Fruit fly (Drosophila melanogaster): Measurements from ENCODE around the gene CG31650.

CG31650 gene

DNA sequence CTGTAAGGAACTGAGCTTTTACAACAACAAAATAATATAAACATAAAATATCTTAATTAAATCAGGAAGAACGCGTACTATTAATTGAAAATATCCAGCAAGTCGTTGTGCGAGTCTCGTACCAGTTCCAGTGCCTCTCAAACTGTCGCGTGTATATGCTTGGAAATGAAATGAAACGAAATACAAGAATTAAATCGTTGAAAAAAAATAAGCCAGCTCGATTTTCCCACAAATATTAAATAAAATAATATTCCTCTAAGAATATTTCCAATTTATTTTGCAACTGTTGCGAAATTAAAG, 14.8 kb downstream of the CG31650 start:
- no peak for TF ChIP-seq OdsH (GFP tag; optimal IDR thresholded peaks at IDR 0.05)

DNA sequence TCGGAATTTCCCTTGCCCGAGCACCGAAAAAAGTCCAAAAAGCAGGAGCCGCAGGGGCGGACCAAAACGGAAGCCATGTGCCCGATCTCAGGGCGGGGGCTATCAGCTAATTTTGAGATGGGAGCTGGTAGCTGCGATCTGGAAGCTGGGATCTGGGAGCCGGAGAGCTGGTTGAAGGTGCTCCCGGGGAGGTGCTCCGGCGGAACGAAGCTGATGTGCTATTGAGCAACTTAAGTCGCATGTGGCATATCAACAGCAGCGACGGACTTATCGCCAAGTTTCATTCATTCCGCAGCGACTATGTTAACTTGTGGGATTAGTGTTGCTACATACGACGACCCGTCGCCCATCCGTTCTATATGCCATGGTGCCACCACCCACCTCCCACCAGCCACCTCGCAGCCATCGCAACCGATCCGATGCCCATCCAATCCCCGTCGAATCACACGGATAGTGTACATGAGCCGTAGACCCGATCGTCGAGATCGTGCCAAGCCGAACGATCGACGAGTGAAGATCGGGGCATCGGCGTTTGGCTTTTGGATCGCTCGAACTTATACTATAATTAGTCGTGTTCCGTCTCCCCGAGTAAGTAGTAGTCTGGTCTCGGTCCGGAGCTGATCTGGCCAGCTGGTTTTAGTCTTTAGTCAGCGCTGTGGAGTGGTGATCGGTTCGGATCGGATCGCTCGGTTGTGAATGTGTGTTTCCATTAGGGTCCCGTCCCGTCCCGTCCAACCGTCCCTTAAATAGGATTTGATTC, 15.3 kb downstream of the CG31650 start, which contains the start of gene Col4a1:
Gene Col4a1 (plus strand): TSS at position 561 of the 760 bp plus-strand sequence.
- TF ChIP-seq h (GFP tag; optimal IDR thresholded peaks at IDR 0.05) (no peak), Vsx2 (GFP tag; optimal IDR thresholded peaks at IDR 0.05; ENCODE audit: partially characterized antibody) (no peak), CrebA (GFP tag; optimal IDR thresholded peaks at IDR 0.05; ENCODE audit: borderline replicate concordance) (no peak), HLH106 (tag; optimal IDR thresholded peaks at IDR 0.05) (no peak), CG9705 (GFP tag; optimal IDR thresholded peaks at IDR 0.05) (no peak), Rel (GFP tag; optimal IDR thresholded peaks at IDR 0.05) (no peak), Rel (tag; optimal IDR thresholded peaks at IDR 0.05) (peak; percentile 2), fru (GFP tag; optimal IDR thresholded peaks at IDR 0.05) (no peak)

DNA sequence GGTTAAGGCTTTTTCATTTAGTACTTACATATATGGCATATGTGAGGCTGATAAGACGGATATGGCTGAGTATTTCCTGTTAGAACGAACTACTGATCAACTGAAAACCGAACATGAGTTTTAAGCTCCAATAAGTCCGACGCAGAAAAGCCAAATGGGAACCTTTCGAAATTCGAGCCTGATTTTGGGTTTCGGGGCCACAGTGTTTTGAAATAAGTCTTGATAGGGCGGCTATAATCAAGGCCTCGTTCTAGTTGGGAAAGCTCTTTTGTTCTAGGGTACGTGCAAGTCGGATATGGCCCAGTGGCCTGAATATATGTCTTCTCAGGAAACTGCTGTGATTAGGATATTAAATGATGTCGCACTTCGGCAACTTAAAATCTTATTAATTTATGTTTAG, 16.4 kb downstream of the CG31650 start, which contains the start of gene vkg:
Gene vkg (minus strand): TSS at position 101 of the 400 bp plus-strand sequence.
- TF ChIP-seq Hnf4 (GFP tag; optimal IDR thresholded peaks at IDR 0.05) (no peak), jim (GFP tag; optimal IDR thresholded peaks at IDR 0.05) (no peak), Mio (GFP tag; optimal IDR thresholded peaks at IDR 0.05) (no peak), lola (GFP tag; optimal IDR thresholded peaks at IDR 0.05) (no peak), Hr83 (GFP tag; optimal IDR thresholded peaks at IDR 0.05; ENCODE audit: poor library complexity, severe bottlenecking) (no peak), OdsH (GFP tag; optimal IDR thresholded peaks at IDR 0.05) (no peak), N (GFP tag; optimal IDR thresholded peaks at IDR 0.05) (no peak), Sp1 (GFP tag; optimal IDR thresholded peaks at IDR 0.05) (no peak), Hr78 (GFP tag; optimal IDR thresholded peaks at IDR 0.05) (no peak), Vsx2 (GFP tag; optimal IDR thresholded peaks at IDR 0.05; ENCODE audit: partially characterized antibody) (no peak), GATAd (GFP tag; optimal IDR thresholded peaks at IDR 0.05) (no peak), CrebA (GFP tag; optimal IDR thresholded peaks at IDR 0.05; ENCODE audit: borderline replicate concordance) (no peak), Rel (GFP tag; optimal IDR thresholded peaks at IDR 0.05) (no peak), Rel (tag; optimal IDR thresholded peaks at IDR 0.05) (no peak), h (GFP tag; optimal IDR thresholded peaks at IDR 0.05) (no peak), dsf (GFP tag; optimal IDR thresholded peaks at IDR 0.05; ENCODE audit: borderline replicate concordance) (no peak), woc (GFP tag; optimal IDR thresholded peaks at IDR 0.05) (no peak), pan (optimal IDR thresholded peaks at IDR 0.05) (no peak), tai (GFP tag; optimal IDR thresholded peaks at IDR 0.05) (no peak)

DNA sequence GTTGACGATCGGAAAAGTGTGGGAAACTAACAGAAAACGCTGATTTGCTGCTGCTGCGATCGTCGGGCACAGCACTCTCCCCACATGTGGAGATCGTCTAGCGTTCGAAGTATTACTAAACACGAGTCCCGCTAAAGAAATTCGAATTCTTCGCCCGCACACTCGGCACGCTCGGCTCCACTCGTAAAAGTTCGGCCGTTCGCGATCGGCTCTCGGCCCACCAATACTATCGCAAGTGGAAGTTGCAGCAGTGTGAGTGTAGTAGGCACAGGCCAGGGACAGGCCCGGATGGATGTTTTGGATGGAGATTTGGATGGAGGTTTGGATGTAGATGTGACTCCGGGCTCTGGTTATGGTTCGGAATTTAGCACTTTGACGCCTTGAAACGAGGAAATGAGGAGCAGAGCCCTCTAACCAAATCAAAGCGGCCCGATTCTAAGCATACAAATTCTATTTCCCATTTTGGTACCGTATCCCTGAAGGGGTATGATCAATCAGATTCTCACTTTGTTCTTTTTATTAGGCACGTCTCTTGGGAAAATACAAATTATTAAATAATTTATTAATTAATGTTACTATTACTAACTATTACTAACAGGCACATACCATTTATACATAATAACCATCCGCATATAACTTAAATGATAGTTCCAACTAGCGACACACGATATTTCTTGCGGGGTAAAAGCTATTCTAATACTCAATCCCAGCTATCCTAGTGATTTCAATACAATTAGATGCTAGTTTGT, 17.0 kb downstream of the CG31650 start:
- TF ChIP-seq Jra (GFP tag; optimal IDR thresholded peaks at IDR 0.05) (no peak), Vsx2 (GFP tag; optimal IDR thresholded peaks at IDR 0.05; ENCODE audit: partially characterized antibody) (no peak), Rel (GFP tag; optimal IDR thresholded peaks at IDR 0.05) (no peak), Rel (tag; optimal IDR thresholded peaks at IDR 0.05) (peak; percentile 10), Mio (GFP tag; optimal IDR thresholded peaks at IDR 0.05) (no peak), Hr78 (GFP tag; optimal IDR thresholded peaks at IDR 0.05) (no peak), fru (GFP tag; optimal IDR thresholded peaks at IDR 0.05) (no peak)

DNA sequence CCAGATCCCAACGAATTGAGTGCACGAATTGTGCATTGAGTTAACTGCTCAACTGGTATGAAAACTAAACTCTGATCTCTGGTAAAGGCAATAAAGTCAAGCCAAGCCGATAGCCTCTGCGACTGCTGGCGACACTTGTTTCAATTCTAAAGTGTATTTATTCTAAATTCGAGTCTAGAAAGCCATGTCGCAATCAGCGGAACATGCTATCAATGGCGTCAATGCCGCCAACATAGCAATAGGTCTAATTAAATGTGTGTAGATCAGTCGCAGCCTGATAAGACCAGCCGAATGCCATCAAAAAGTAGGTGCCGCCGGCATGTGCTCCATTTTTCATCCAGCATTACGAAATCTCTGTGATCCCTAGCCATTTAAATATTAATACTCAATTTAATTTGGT, 19.0 kb downstream of the CG31650 start:
- no peak for TF ChIP-seq foxo (GFP tag; optimal IDR thresholded peaks at IDR 0.05)
- TF ChIP-seq Myc (optimal IDR thresholded peaks at IDR 0.05): no peak
- TF ChIP-seq dsf (GFP tag; optimal IDR thresholded peaks at IDR 0.05; ENCODE audit: borderline replicate concordance): no peak
- no peak for TF ChIP-seq rgr (GFP tag; optimal IDR thresholded peaks at IDR 0.05)
- TF ChIP-seq brk (GFP tag; optimal IDR thresholded peaks at IDR 0.05): no peak
- no peak for TF ChIP-seq ey (GFP tag; optimal IDR thresholded peaks at IDR 0.05)
- no peak for TF ChIP-seq CG9705 (GFP tag; optimal IDR thresholded peaks at IDR 0.05)
- TF ChIP-seq Dif (GFP tag; optimal IDR thresholded peaks at IDR 0.05; ENCODE audit: partially characterized antibody): no peak
- TF ChIP-seq Sp1 (GFP tag; optimal IDR thresholded peaks at IDR 0.05): no peak
- no peak for TF ChIP-seq sage (GFP tag; optimal IDR thresholded peaks at IDR 0.05)
- TF ChIP-seq Hr83 (GFP tag; optimal IDR thresholded peaks at IDR 0.05; ENCODE audit: poor library complexity, severe bottlenecking): no peak
- TF ChIP-seq tai (GFP tag; optimal IDR thresholded peaks at IDR 0.05): no peak
- no peak for TF ChIP-seq fru (GFP tag; optimal IDR thresholded peaks at IDR 0.05)
